Fruit fly (Drosophila melanogaster): ENCODE measurements around the gene CG15882.
A peak's percentile ranks its signal among the peaks of the same experiment; 100 is the strongest.

- TF ChIP-seq toe (GFP tag; optimal IDR thresholded peaks at IDR 0.05) = no peak
- TF ChIP-seq CG11617 (GFP tag; optimal IDR thresholded peaks at IDR 0.05) = no peak
- no peak for TF ChIP-seq Crg-1 (GFP tag; optimal IDR thresholded peaks at IDR 0.05)
- no peak for TF ChIP-seq CG7101 (tag; optimal IDR thresholded peaks at IDR 0.05)
- TF ChIP-seq kay (GFP tag; ENCODE audit: borderline replicate concordance) = no peak
- no peak for TF ChIP-seq CG14711 (tag; optimal IDR thresholded peaks at IDR 0.05)
- TF ChIP-seq CG12768 (GFP tag; optimal IDR thresholded peaks at IDR 0.05) = no peak
- TF ChIP-seq cic (GFP tag; optimal IDR thresholded peaks at IDR 0.05) = no peak
- TF ChIP-seq Mnt (GFP tag; optimal IDR thresholded peaks at IDR 0.05) = peak; percentile 3
Measured at dm6 chrX:19165144-19166011, 41.2 kb upstream of the CG15882 start.

All from whole organism, adult.